Fruit fly (Drosophila melanogaster): Measurements from ENCODE around the gene cdi.

dm6 chr3R:19040685-19041084 is 53.4 kb downstream of the cdi start:
- TF ChIP-seq insv (optimal IDR thresholded peaks at IDR 0.05) = no peak
- no peak for TF ChIP-seq h (optimal IDR thresholded peaks at IDR 0.05)

Data from Kc167 (cell line).